Fruit fly (Drosophila melanogaster): Measurements from ENCODE around the gene CG7460.
A peak's percentile ranks its signal among the peaks of the same experiment; 100 is the strongest.

The CG7460 gene

DNA sequence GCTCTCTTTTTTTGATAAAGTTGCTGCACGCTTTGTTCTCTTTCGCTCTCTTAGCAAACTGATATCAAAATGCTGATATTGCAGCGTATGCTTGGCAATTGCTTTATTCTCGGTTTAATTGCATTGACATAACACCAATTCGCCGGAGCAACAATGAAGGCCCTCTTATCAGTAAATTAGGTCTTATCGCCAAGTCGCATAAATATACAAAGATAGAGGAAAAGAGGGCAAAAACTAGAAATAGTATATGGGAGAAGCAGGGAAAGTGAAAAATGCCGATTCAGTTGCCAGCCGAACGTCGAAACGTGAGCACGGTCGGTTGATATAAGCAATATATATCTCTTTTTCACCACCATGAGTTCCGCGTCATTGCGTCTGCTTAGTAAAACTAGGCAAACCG lies at the start of gene CG7460:
TSS of gene CG7460 (plus strand) at position 70 of the 400 bp plus-strand sequence.
- TF ChIP-seq Dip2 (GFP tag; IDR thresholded peaks at IDR 0.05), result no peak
- no peak for TF ChIP-seq mld (GFP tag; IDR thresholded peaks at IDR 0.05; ENCODE audit: partially characterized antibody)
- no peak for TF ChIP-seq CG4854 (GFP tag; optimal IDR thresholded peaks at IDR 0.05)
- no peak for TF ChIP-seq kni (GFP tag; optimal IDR thresholded peaks at IDR 0.05)
- TF ChIP-seq CG33557 (GFP tag; optimal IDR thresholded peaks at IDR 0.05), result no peak
- no peak for TF ChIP-seq CG11247 (GFP tag; IDR thresholded peaks at IDR 0.05)
- no peak for TF ChIP-seq Aef1 (GFP tag; IDR thresholded peaks at IDR 0.05)
- TF ChIP-seq unpg (GFP tag; optimal IDR thresholded peaks at IDR 0.05), result peak; percentile 27
- peak; percentile 54; the same call in 1 of the 2 replicates for TF ChIP-seq rib (GFP tag; IDR thresholded peaks at IDR 0.05)
- TF ChIP-seq CG17829 (tag; optimal IDR thresholded peaks at IDR 0.05), result no peak
- TF ChIP-seq dati (GFP tag; IDR thresholded peaks at IDR 0.05), result no peak
- no peak for TF ChIP-seq Dek (tag; optimal IDR thresholded peaks at IDR 0.05)
- TF ChIP-seq CG7839 (tag; optimal IDR thresholded peaks at IDR 0.05), result no peak
- TF ChIP-seq CG17361 (GFP tag; IDR thresholded peaks at IDR 0.05), result no peak
- TF ChIP-seq CG4730 (GFP tag; IDR thresholded peaks at IDR 0.05), result no peak
- TF ChIP-seq B-H2 (GFP tag; optimal IDR thresholded peaks at IDR 0.05), result no peak
- no peak for TF ChIP-seq CG33213 (GFP tag; optimal IDR thresholded peaks at IDR 0.05)
- TF ChIP-seq D19B (GFP tag; optimal IDR thresholded peaks at IDR 0.05), result no peak
- TF ChIP-seq Abd-B (GFP tag; optimal IDR thresholded peaks at IDR 0.05), result no peak
- TF ChIP-seq CG11723 (GFP tag; optimal IDR thresholded peaks at IDR 0.05), result no peak
- TF ChIP-seq slbo (GFP tag; IDR thresholded peaks at IDR 0.05), result no peak
- no peak for TF ChIP-seq cato (GFP tag; optimal IDR thresholded peaks at IDR 0.05; ENCODE audit: borderline replicate concordance)
- TF ChIP-seq CG1603 (tag; optimal IDR thresholded peaks at IDR 0.05), result no peak
- no peak for TF ChIP-seq CG9609 (GFP tag; optimal IDR thresholded peaks at IDR 0.05)
- no peak for TF ChIP-seq Asciz (GFP tag; optimal IDR thresholded peaks at IDR 0.05)
- no peak for TF ChIP-seq Hr39 (optimal IDR thresholded peaks at IDR 0.05)
- peak; percentile 31 for TF ChIP-seq BtbVII (GFP tag; optimal IDR thresholded peaks at IDR 0.05)
- no peak for TF ChIP-seq wor (GFP tag; IDR thresholded peaks at IDR 0.05)
- no peak; the same call in 1 of the 2 replicates for TF ChIP-seq stc (GFP tag; IDR thresholded peaks at IDR 0.05)
- TF ChIP-seq CrebB (tag; optimal IDR thresholded peaks at IDR 0.05), result peak; percentile 51
- no peak for TF ChIP-seq Dref (GFP tag; IDR thresholded peaks at IDR 0.05)
- peak; percentile 44 for TF ChIP-seq lab (GFP tag; optimal IDR thresholded peaks at IDR 0.05)
- TF ChIP-seq fd3F (GFP tag; optimal IDR thresholded peaks at IDR 0.05), result no peak
- no peak for TF ChIP-seq CG18476 (GFP tag; optimal IDR thresholded peaks at IDR 0.05)
- TF ChIP-seq grn (GFP tag; optimal IDR thresholded peaks at IDR 0.05), result peak; percentile 69
- no peak for TF ChIP-seq cwo (GFP tag; optimal IDR thresholded peaks at IDR 0.05)
- TF ChIP-seq tio (GFP tag; optimal IDR thresholded peaks at IDR 0.05), result no peak
- no peak for TF ChIP-seq CG14667 (GFP tag; IDR thresholded peaks at IDR 0.05)
- TF ChIP-seq jumu (GFP tag; optimal IDR thresholded peaks at IDR 0.05), result no peak
- TF ChIP-seq Gug (GFP tag; IDR thresholded peaks at IDR 0.05), result no peak
- TF ChIP-seq CG30431 (GFP tag; optimal IDR thresholded peaks at IDR 0.05), result no peak
- TF ChIP-seq zen2 (GFP tag; IDR thresholded peaks at IDR 0.05; ENCODE audit: partially characterized antibody), result 0 out of 3 replicates have a peak, but pooled peaks have one; percentile 55
- no peak for TF ChIP-seq CG10274 (GFP tag; optimal IDR thresholded peaks at IDR 0.05)
- no peak for TF ChIP-seq tll (GFP tag; optimal IDR thresholded peaks at IDR 0.05)
- TF ChIP-seq E2f1 (GFP tag; IDR thresholded peaks at IDR 0.05), result no peak
- peak; percentile 56; the same call in 2 of the 3 replicates for TF ChIP-seq ci (GFP tag; IDR thresholded peaks at IDR 0.05)
- no peak for TF ChIP-seq Adf1 (GFP tag; IDR thresholded peaks at IDR 0.05)
- no peak for TF ChIP-seq CG10462 (GFP tag; optimal IDR thresholded peaks at IDR 0.05)
- TF ChIP-seq trem (tag; optimal IDR thresholded peaks at IDR 0.05), result no peak
- TF ChIP-seq CG11695 (GFP tag; IDR thresholded peaks at IDR 0.05), result no peak
- no peak for TF ChIP-seq CG5180 (GFP tag; optimal IDR thresholded peaks at IDR 0.05)

Data from whole organism, embryonic.